Fruit fly (Drosophila melanogaster) whole organism, pupa: ENCODE data around the gene dob.
A peak's percentile ranks its signal among the peaks of the same experiment; 100 is the strongest.

Source experiments
- CG10348 ChIP-seq: fragments of 200-800 bp; sonication (Bioruptor generic); IDR thresholded peaks from 2 replicates; pipeline ENCODE4 v1.3.6; 2022; ENCODE audit warnings: missing biosample characterization, missing genetic modification characterization
- CG15710 ChIP-seq: fragments of 200-800 bp; sonication (Bioruptor generic); optimal IDR thresholded peaks from 2 replicates; lab custom pipeline; 2018; ENCODE audit warnings: missing biosample characterization, mild to moderate bottlenecking, missing genetic modification characterization, moderate library complexity
- CG8159 ChIP-seq: fragments of 200-800 bp; sonication (Bioruptor generic); optimal IDR thresholded peaks from 3 replicates; lab custom pipeline; 2018; ENCODE audit warnings: missing biosample characterization, mild to moderate bottlenecking, missing genetic modification characterization, moderate library complexity
- CG8301 ChIP-seq: fragments of 200-800 bp; sonication (Bioruptor generic); optimal IDR thresholded peaks from 2 replicates; lab custom pipeline; 2018; ENCODE audit warnings: missing biosample characterization, mild to moderate bottlenecking, missing genetic modification characterization
- CG9948 ChIP-seq: fragments of 200-800 bp; sonication (Bioruptor generic); optimal IDR thresholded peaks from 2 replicates; lab custom pipeline; 2018; ENCODE audit warnings: missing biosample characterization, mild to moderate bottlenecking, missing genetic modification characterization, moderate library complexity
- D1 ChIP-seq: fragments of 200-800 bp; sonication (Bioruptor generic); optimal IDR thresholded peaks from 2 replicates; lab custom pipeline; 2018; ENCODE audit warnings: missing biosample characterization, mild to moderate bottlenecking, missing genetic modification characterization, moderate library complexity
- EcR ChIP-seq: fragments of 200-800 bp; sonication (Bioruptor generic); optimal IDR thresholded peaks from 3 replicates; lab custom pipeline; 2019; ENCODE audit warnings: missing biosample characterization, missing genetic modification characterization, mild to moderate bottlenecking, moderate library complexity, missing genetic modification reagents
- Ets98B ChIP-seq: fragments of 200-800 bp; sonication (Bioruptor generic); IDR thresholded peaks from 2 replicates; pipeline ENCODE4 v1.3.6; 2022; ENCODE audit warnings: missing biosample characterization, missing genetic modification characterization
- Pif1A ChIP-seq: fragments of 200-800 bp; sonication (Bioruptor generic); optimal IDR thresholded peaks from 3 replicates; lab custom pipeline; 2016; ENCODE audit warnings: missing biosample characterization, missing genetic modification characterization
- fd96Ca ChIP-seq: fragments of 200-800 bp; sonication (Bioruptor generic); IDR thresholded peaks from 3 replicates; pipeline ENCODE4 v1.3.6; 2022; ENCODE audit warnings: missing biosample characterization, missing genetic modification characterization
- gl ChIP-seq: fragments of 200-800 bp; sonication (Bioruptor generic); optimal IDR thresholded peaks from 2 replicates; lab custom pipeline; 2018; ENCODE audit warnings: missing biosample characterization, mild to moderate bottlenecking, missing genetic modification characterization
- rn ChIP-seq: fragments of 200-800 bp; sonication (Bioruptor generic); IDR thresholded peaks from 2 replicates; pipeline ENCODE4 v1.3.6; 2022; ENCODE audit warnings: missing biosample characterization, missing genetic modification characterization

DNA sequence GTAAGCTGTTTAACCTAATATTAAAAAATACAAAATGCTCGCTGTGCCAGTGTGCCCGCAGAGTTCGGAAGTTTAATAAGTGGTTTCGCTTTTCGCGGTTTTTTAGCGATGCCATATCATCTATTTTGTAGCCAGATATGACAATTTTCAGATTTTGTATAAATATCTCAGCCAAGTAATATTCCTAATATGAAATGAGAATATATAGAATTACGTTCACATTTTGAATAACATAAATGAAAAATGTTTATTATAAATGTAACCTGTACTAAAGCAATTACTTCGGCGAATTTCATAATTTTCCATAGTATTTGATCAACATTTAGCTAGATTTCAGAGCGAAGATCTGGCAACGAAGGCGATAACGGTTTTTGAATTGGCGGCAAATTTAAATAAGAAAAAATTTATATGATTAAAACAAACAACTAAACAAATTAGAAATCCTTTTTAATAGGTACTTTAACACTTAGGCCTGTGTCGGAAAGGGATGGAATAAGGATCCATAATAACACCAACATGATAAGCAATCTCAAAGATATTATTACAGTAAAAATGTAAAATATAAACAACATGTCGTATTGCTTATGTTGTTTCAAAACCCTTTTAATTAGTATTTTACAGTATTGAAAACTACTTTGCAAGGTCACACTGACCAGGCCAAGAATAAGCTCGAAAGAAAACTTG, at the start of gene dob, which contains the start of gene opm:
- no peak for TF ChIP-seq Ets98B (GFP tag; lab: Robert Waterston, UW)
- TF ChIP-seq CG9948 (tag; lab: Kevin White, UChicago), result peak; percentile 20
- no peak for TF ChIP-seq fd96Ca (GFP tag; lab: Robert Waterston, UW)
- peak; percentile 13 for TF ChIP-seq CG8159 (tag; lab: Kevin White, UChicago)
- no peak for TF ChIP-seq rn (GFP tag; lab: Robert Waterston, UW)
- TF ChIP-seq gl (tag; lab: Kevin White, UChicago), result no peak
- TF ChIP-seq Pif1A (GFP tag; lab: Kevin White, UChicago), result no peak
- no peak for TF ChIP-seq D1 (tag; lab: Kevin White, UChicago)
- no peak for TF ChIP-seq CG10348 (GFP tag; lab: Robert Waterston, UW)
- TF ChIP-seq EcR (GFP tag; lab: Kevin White, UChicago), result no peak
- no peak for TF ChIP-seq CG8301 (tag; lab: Kevin White, UChicago)
- no peak for TF ChIP-seq CG15710 (tag; lab: Kevin White, UChicago)
